Worm (Caenorhabditis elegans) whole organism, mixed stage, embryonic: Measurements from ENCODE around the gene Y38F1A.8.
A peak's percentile ranks its signal among the peaks of the same experiment; 100 is the strongest.

Experiments
- M03D4.4 ChIP-seq: sonication (generic microtip); optimal IDR thresholded peaks from 2 replicates; lab custom pipeline; 2017; ENCODE audit warnings: mild to moderate bottlenecking, missing genetic modification characterization, missing compliant biosample characterization
- bed-3 ChIP-seq: fragments of 200-800 bp; sonication (Bioruptor generic); optimal IDR thresholded peaks from 3 replicates; lab custom pipeline; 2018; ENCODE audit warnings: mild to moderate bottlenecking, missing genetic modification characterization, moderate library complexity, missing compliant biosample characterization
- blmp-1 ChIP-seq: fragments of 150-350 bp; optimal IDR thresholded peaks from 2 replicates; lab custom pipeline; 2014; ENCODE audit warnings: missing biosample characterization, missing genetic modification characterization
- ceh-39 ChIP-seq: fragments of 150-350 bp; optimal IDR thresholded peaks from 2 replicates; lab custom pipeline; 2014; ENCODE audit warnings: missing biosample characterization, missing genetic modification characterization
- ces-1 ChIP-seq: fragments of 150-350 bp; optimal IDR thresholded peaks from 2 replicates; lab custom pipeline; 2014; ENCODE audit warnings: missing biosample characterization, missing genetic modification reagents, missing genetic modification characterization
- drap-1 ChIP-seq: fragments of 200-800 bp; sonication (Bioruptor generic); optimal IDR thresholded peaks from 3 replicates; lab custom pipeline; 2018; ENCODE audit warnings: mild to moderate bottlenecking, missing genetic modification characterization, missing compliant biosample characterization
- elt-1 ChIP-seq: sonication (generic microtip); optimal IDR thresholded peaks from 2 replicates; lab custom pipeline; 2017; ENCODE audit warnings: missing genetic modification characterization, mild to moderate bottlenecking, missing compliant biosample characterization, antibody characterized with exemption, moderate library complexity, borderline replicate concordance; ENCODE audit not compliant: insufficient read depth
- flh-1 ChIP-seq: fragments of 200-800 bp; sonication (Bioruptor generic); optimal IDR thresholded peaks from 2 replicates; lab custom pipeline; 2018; ENCODE audit warnings: mild to moderate bottlenecking, missing genetic modification characterization, moderate library complexity, missing compliant biosample characterization
- ham-2 ChIP-seq: fragments of 200-800 bp; sonication (Bioruptor generic); optimal IDR thresholded peaks from 2 replicates; lab custom pipeline; 2018; ENCODE audit warnings: mild to moderate bottlenecking, missing genetic modification characterization, missing compliant biosample characterization
- hlh-1 ChIP-seq: fragments of 150-350 bp; optimal IDR thresholded peaks from 2 replicates; lab custom pipeline; 2014; ENCODE audit warnings: missing biosample characterization, missing genetic modification reagents, missing genetic modification characterization
- lin-13 ChIP-seq: fragments of 150-350 bp; optimal IDR thresholded peaks from 2 replicates; lab custom pipeline; 2014; ENCODE audit warnings: missing biosample characterization, missing genetic modification characterization
- lin-32 ChIP-seq: fragments of 200-800 bp; sonication (Bioruptor generic); optimal IDR thresholded peaks from 2 replicates; lab custom pipeline; 2018; ENCODE audit warnings: mild to moderate bottlenecking, missing genetic modification characterization, missing compliant biosample characterization
- lsy-2 ChIP-seq: fragments of 150-350 bp; optimal IDR thresholded peaks from 2 replicates; lab custom pipeline; 2014; ENCODE audit warnings: missing biosample characterization, missing genetic modification characterization
- mab-5 ChIP-seq: fragments of 150-350 bp; optimal IDR thresholded peaks from 2 replicates; lab custom pipeline; 2014; ENCODE audit warnings: missing biosample characterization, missing genetic modification characterization
- mep-1 ChIP-seq: fragments of 150-350 bp; optimal IDR thresholded peaks from 2 replicates; lab custom pipeline; 2017; ENCODE audit warnings: missing biosample characterization, missing genetic modification reagents, missing genetic modification characterization, inconsistent platforms
- mls-2 ChIP-seq: sonication (generic microtip); optimal IDR thresholded peaks from 2 replicates; lab custom pipeline; 2016; ENCODE audit warnings: mild to moderate bottlenecking, missing genetic modification characterization, moderate library complexity, missing compliant biosample characterization
- nhr-12 ChIP-seq: fragments of 150-350 bp; optimal IDR thresholded peaks from 2 replicates; lab custom pipeline; 2014; ENCODE audit warnings: missing biosample characterization, missing genetic modification characterization
- nhr-237 ChIP-seq: fragments of 150-350 bp; optimal IDR thresholded peaks from 2 replicates; lab custom pipeline; 2014; ENCODE audit warnings: missing biosample characterization, missing genetic modification characterization
- nhr-28 ChIP-seq: fragments of 150-350 bp; optimal IDR thresholded peaks from 2 replicates; lab custom pipeline; 2014; ENCODE audit warnings: missing biosample characterization, missing genetic modification characterization
- nhr-76 ChIP-seq: sonication (generic microtip); optimal IDR thresholded peaks from 2 replicates; lab custom pipeline; 2017; ENCODE audit warnings: missing biosample characterization, missing genetic modification characterization
- pha-4 ChIP-seq: fragments of 150-350 bp; optimal IDR thresholded peaks from 2 replicates; lab custom pipeline; 2018; ENCODE audit warnings: missing biosample characterization, missing genetic modification reagents, missing genetic modification characterization
- sem-2 ChIP-seq: fragments of 200-800 bp; sonication (Bioruptor generic); optimal IDR thresholded peaks from 2 replicates; lab custom pipeline; 2018; ENCODE audit warnings: mild to moderate bottlenecking, missing genetic modification characterization, missing compliant biosample characterization
- snpc-4 ChIP-seq: fragments of 150-350 bp; optimal IDR thresholded peaks from 2 replicates; lab custom pipeline; 2014; ENCODE audit warnings: missing biosample characterization, missing genetic modification characterization
- sptf-1 ChIP-seq: sonication (generic microtip); optimal IDR thresholded peaks from 2 replicates; lab custom pipeline; 2017; ENCODE audit warnings: mild to moderate bottlenecking, missing genetic modification characterization, moderate library complexity, missing compliant biosample characterization
- tbx-8 ChIP-seq: fragments of 200-800 bp; sonication (Bioruptor generic); optimal IDR thresholded peaks from 2 replicates; lab custom pipeline; 2018; ENCODE audit warnings: mild to moderate bottlenecking, missing genetic modification characterization, moderate library complexity, missing compliant biosample characterization
- unc-120 ChIP-seq: sonication (generic microtip); optimal IDR thresholded peaks from 2 replicates; lab custom pipeline; 2017; ENCODE audit warnings: missing genetic modification characterization, missing compliant biosample characterization; ENCODE audit not compliant: poor library complexity, severe bottlenecking
- unc-39 ChIP-seq: fragments of 150-350 bp; optimal IDR thresholded peaks from 2 replicates; lab custom pipeline; 2014; ENCODE audit warnings: missing biosample characterization, missing genetic modification characterization
- unc-62 ChIP-seq: fragments of 150-350 bp; optimal IDR thresholded peaks from 2 replicates; lab custom pipeline; 2014; ENCODE audit warnings: missing biosample characterization, missing genetic modification reagents, missing genetic modification characterization
- zip-8 ChIP-seq: fragments of 150-350 bp; optimal IDR thresholded peaks from 2 replicates; lab custom pipeline; 2014; ENCODE audit warnings: missing biosample characterization, missing genetic modification characterization
- ztf-11 ChIP-seq: fragments of 150-350 bp; optimal IDR thresholded peaks from 2 replicates; lab custom pipeline; 2014; ENCODE audit warnings: missing biosample characterization, missing genetic modification characterization

The Y38F1A.8 gene

DNA sequence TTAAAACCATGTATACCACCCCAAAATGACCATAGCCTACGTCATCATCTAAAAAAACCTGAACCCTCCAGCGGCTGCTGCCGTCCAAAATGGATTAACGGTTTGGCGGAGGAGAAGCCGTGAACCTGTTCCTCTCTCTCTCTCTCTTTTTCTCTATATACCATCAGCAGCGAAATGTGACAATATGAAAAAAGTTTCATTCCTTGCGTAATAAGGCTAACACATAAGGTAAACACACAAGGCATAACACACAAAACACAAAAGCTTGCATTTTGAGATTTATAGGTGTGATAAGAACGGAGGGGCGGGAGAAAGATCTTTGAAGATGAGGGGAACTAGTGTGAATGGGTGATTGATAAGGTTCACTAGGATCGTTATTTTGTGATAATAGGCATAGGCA, 39.4 kb downstream of the Y38F1A.8 start:
- no peak for TF ChIP-seq unc-120 (tag; lab: Kevin White, UChicago)
- no peak for TF ChIP-seq mep-1 (tag; lab: Kevin White, UChicago)
- TF ChIP-seq zip-8 (tag; lab: Kevin White, UChicago): no peak
- TF ChIP-seq nhr-237 (tag; lab: Kevin White, UChicago): no peak
- no peak for TF ChIP-seq unc-39
- no peak for TF ChIP-seq mab-5 (tag; lab: Kevin White, UChicago)
- TF ChIP-seq unc-62: no peak
- TF ChIP-seq tbx-8 (GFP tag; lab: Kevin White, UChicago): no peak
- no peak for TF ChIP-seq pha-4 (tag; lab: Kevin White, UChicago)
- TF ChIP-seq lin-13 (tag; lab: Kevin White, UChicago): no peak
- TF ChIP-seq bed-3: no peak

- TF ChIP-seq lsy-2 (tag; lab: Kevin White, UChicago) (no peak), ham-2 (peak; percentile 81)
Measured at ce11 chrII:12960206-12960605, 40.4 kb downstream of the Y38F1A.8 start.

- no peak for TF ChIP-seq mab-5 (tag; lab: Kevin White, UChicago)
- TF ChIP-seq M03D4.4 (tag; lab: Kevin White, UChicago): no peak
- TF ChIP-seq blmp-1 (tag; lab: Kevin White, UChicago): no peak
- TF ChIP-seq unc-62: no peak
- no peak for TF ChIP-seq tbx-8 (GFP tag; lab: Kevin White, UChicago)
- TF ChIP-seq snpc-4 (tag; lab: Kevin White, UChicago): no peak
- TF ChIP-seq lin-13 (tag; lab: Kevin White, UChicago): no peak
- TF ChIP-seq unc-39: no peak
- TF ChIP-seq zip-8 (tag; lab: Kevin White, UChicago): no peak
- no peak for TF ChIP-seq bed-3
- no peak for TF ChIP-seq unc-120 (tag; lab: Kevin White, UChicago)
- no peak for TF ChIP-seq mep-1 (tag; lab: Kevin White, UChicago)
- no peak for TF ChIP-seq sem-2 (GFP tag; lab: Kevin White, UChicago)
- no peak for TF ChIP-seq lin-32 (GFP tag; lab: Kevin White, UChicago)
- TF ChIP-seq sptf-1: no peak
- no peak for TF ChIP-seq nhr-28 (tag; lab: Kevin White, UChicago)
- no peak for TF ChIP-seq nhr-76 (tag; lab: Kevin White, UChicago)
Measured at ce11 chrII:12954670-12955069, 46.0 kb downstream of the Y38F1A.8 start, which contains the start of the genes Y38F1A.1 and Y38F1A.2. TSS of gene Y38F1A.1 (minus strand) at chrII:12954770. TSS of gene Y38F1A.2 (plus strand) at chrII:12954958.

DNA sequence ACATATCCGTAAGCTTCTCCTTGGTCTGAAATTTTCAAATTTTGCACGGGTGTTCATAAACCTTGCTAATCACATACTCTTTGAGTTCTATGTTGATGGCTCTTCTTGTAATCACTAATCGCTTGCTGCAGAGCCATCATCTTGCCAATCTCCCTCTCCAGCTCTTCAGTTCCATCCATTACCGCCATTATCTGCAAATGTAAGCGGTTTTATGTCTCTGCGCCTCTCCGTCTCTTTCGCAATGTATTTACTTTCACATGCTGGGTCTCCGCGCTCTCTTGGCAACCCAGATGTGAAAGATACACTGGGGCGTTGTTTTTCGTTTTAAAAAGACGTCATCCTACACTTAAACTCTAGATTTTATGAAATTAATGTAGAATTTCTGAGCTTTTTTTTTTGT, 47.4 kb downstream of the Y38F1A.8 start:
- TF ChIP-seq lin-13 (tag; lab: Kevin White, UChicago): no peak
- TF ChIP-seq nhr-28 (tag; lab: Kevin White, UChicago): no peak
- no peak for TF ChIP-seq flh-1 (GFP tag; lab: Kevin White, UChicago)
- TF ChIP-seq ces-1 (GFP tag; lab: Kevin White, UChicago): peak; percentile 52
- no peak for TF ChIP-seq sptf-1
- no peak for TF ChIP-seq nhr-237 (tag; lab: Kevin White, UChicago)
- TF ChIP-seq unc-120 (tag; lab: Kevin White, UChicago): peak; percentile 54
- TF ChIP-seq ham-2: peak; percentile 77
- TF ChIP-seq unc-39: no peak
- TF ChIP-seq lsy-2 (tag; lab: Kevin White, UChicago): peak; percentile 24
- peak; percentile 34 for TF ChIP-seq unc-62
- peak; percentile 24 for TF ChIP-seq elt-1 (tag; lab: Kevin White, UChicago)
- no peak for TF ChIP-seq nhr-12
- peak; percentile 61 for TF ChIP-seq pha-4 (tag; lab: Kevin White, UChicago)
- peak; percentile 1 for TF ChIP-seq hlh-1 (tag; lab: Kevin White, UChicago)
- TF ChIP-seq M03D4.4 (tag; lab: Kevin White, UChicago): no peak

- no peak for TF ChIP-seq ceh-39 (tag; lab: Kevin White, UChicago)
- TF ChIP-seq mep-1 (tag; lab: Kevin White, UChicago): no peak
- no peak for TF ChIP-seq tbx-8 (GFP tag; lab: Kevin White, UChicago)
- no peak for TF ChIP-seq mab-5 (tag; lab: Kevin White, UChicago)
- TF ChIP-seq elt-1 (tag; lab: Kevin White, UChicago): no peak
- TF ChIP-seq M03D4.4 (tag; lab: Kevin White, UChicago): no peak
- no peak for TF ChIP-seq ztf-11 (tag; lab: Kevin White, UChicago)
- no peak for TF ChIP-seq unc-120 (tag; lab: Kevin White, UChicago)
- no peak for TF ChIP-seq pha-4 (tag; lab: Kevin White, UChicago)
- TF ChIP-seq hlh-1 (tag; lab: Kevin White, UChicago): no peak
- TF ChIP-seq blmp-1 (tag; lab: Kevin White, UChicago): no peak
- TF ChIP-seq lin-32 (GFP tag; lab: Kevin White, UChicago): no peak
- no peak for TF ChIP-seq nhr-28 (tag; lab: Kevin White, UChicago)
- no peak for TF ChIP-seq drap-1 (GFP tag; lab: Kevin White, UChicago)
- TF ChIP-seq mls-2 (tag; lab: Kevin White, UChicago): no peak
- TF ChIP-seq zip-8 (tag; lab: Kevin White, UChicago): no peak
- TF ChIP-seq, all 35 proteins: peak for 0
Measured at ce11 chrII:12948158-12948557, 52.5 kb downstream of the Y38F1A.8 start, which contains the start of gene F58G1.7. TSS of gene F58G1.7 (minus strand) at chrII:12948258.
